Worm (Caenorhabditis elegans): ENCODE results near the gene cct-2.

ce11 chrII:8891042-8891441, 36.5 kb upstream of the cct-2 start:
- TF ChIP-seq elt-3 (tag; optimal IDR thresholded peaks at IDR 0.05) (no peak), nhr-76 (tag; optimal IDR thresholded peaks at IDR 0.05) (no peak), sem-2 (GFP tag; optimal IDR thresholded peaks at IDR 0.05) (no peak), lsy-2 (tag; optimal IDR thresholded peaks at IDR 0.05) (peak; percentile 63), ces-1 (GFP tag; optimal IDR thresholded peaks at IDR 0.05) (no peak), nhr-28 (tag; optimal IDR thresholded peaks at IDR 0.05) (no peak), pha-4 (tag; optimal IDR thresholded peaks at IDR 0.05) (no peak), unc-39 (tag; optimal IDR thresholded peaks at IDR 0.05) (no peak), sptf-1 (tag; optimal IDR thresholded peaks at IDR 0.05) (no peak), unc-62 (GFP tag; optimal IDR thresholded peaks at IDR 0.05) (no peak), snpc-4 (tag; optimal IDR thresholded peaks at IDR 0.05) (no peak), ztf-11 (tag; optimal IDR thresholded peaks at IDR 0.05) (no peak), ham-2 (GFP tag; optimal IDR thresholded peaks at IDR 0.05) (no peak), elt-1 (tag; optimal IDR thresholded peaks at IDR 0.05; ENCODE audit: borderline replicate concordance, insufficient read depth) (no peak)

Data from whole organism, mixed stage, embryonic.